Worm (Caenorhabditis elegans): Measurements from ENCODE around the gene lron-5.
A peak's percentile ranks its signal among the peaks of the same experiment; 100 is the strongest.

lron-5 gene

ce11 chrIII:4643262-4643661 is 20.4 kb downstream of the lron-5 start, which contains the start of gene pfas-1:
Gene pfas-1, minus strand, starts transcription at chrIII:4643310.
- TF ChIP-seq tab-1 (GFP tag; IDR thresholded peaks at IDR 0.05) (no peak), flt-1 (GFP tag; IDR thresholded peaks at IDR 0.05) (no peak), med-1 (GFP tag; optimal IDR thresholded peaks at IDR 0.05; ENCODE audit: insufficient read depth) (no peak), T22C8.4 (GFP tag; IDR thresholded peaks at IDR 0.05) (no peak), ztf-29 (GFP tag; IDR thresholded peaks at IDR 0.05) (no peak), klf-2 (GFP tag; conservative IDR thresholded peaks at IDR 0.05) (no peak), ref-1 (GFP tag; conservative IDR thresholded peaks at IDR 0.05) (no peak), ztf-23 (GFP tag; IDR thresholded peaks at IDR 0.05) (no peak)

ce11 chrIII:4646246-4646645 is 23.4 kb downstream of the lron-5 start, which contains the start of gene pqn-29:
Gene pqn-29, minus strand, starts transcription at chrIII:4646346.
- TF ChIP-seq klf-2 (GFP tag; conservative IDR thresholded peaks at IDR 0.05) = no peak
- no peak for TF ChIP-seq tab-1 (GFP tag; IDR thresholded peaks at IDR 0.05)
- TF ChIP-seq med-1 (GFP tag; optimal IDR thresholded peaks at IDR 0.05; ENCODE audit: insufficient read depth) = no peak
- TF ChIP-seq ref-1 (GFP tag; conservative IDR thresholded peaks at IDR 0.05) = no peak
- TF ChIP-seq ztf-23 (GFP tag; IDR thresholded peaks at IDR 0.05) = no peak
- TF ChIP-seq ztf-29 (GFP tag; IDR thresholded peaks at IDR 0.05) = no peak
- TF ChIP-seq T22C8.4 (GFP tag; IDR thresholded peaks at IDR 0.05) = no peak
- no peak for TF ChIP-seq cog-1 (tag; optimal IDR thresholded peaks at IDR 0.05)
- TF ChIP-seq flt-1 (GFP tag; IDR thresholded peaks at IDR 0.05) = no peak

ce11 chrIII:4647341-4647740 is 24.5 kb downstream of the lron-5 start:
- no peak for TF ChIP-seq flt-1 (GFP tag; IDR thresholded peaks at IDR 0.05)
- TF ChIP-seq T22C8.4 (GFP tag; IDR thresholded peaks at IDR 0.05) = no peak
- no peak for TF ChIP-seq med-1 (GFP tag; optimal IDR thresholded peaks at IDR 0.05; ENCODE audit: insufficient read depth)
- no peak for TF ChIP-seq ref-1 (GFP tag; conservative IDR thresholded peaks at IDR 0.05)
- no peak for TF ChIP-seq klf-2 (GFP tag; conservative IDR thresholded peaks at IDR 0.05)
- TF ChIP-seq tab-1 (GFP tag; IDR thresholded peaks at IDR 0.05) = no peak
- no peak for TF ChIP-seq cog-1 (tag; optimal IDR thresholded peaks at IDR 0.05)
- no peak for TF ChIP-seq ztf-29 (GFP tag; IDR thresholded peaks at IDR 0.05)
- TF ChIP-seq ztf-23 (GFP tag; IDR thresholded peaks at IDR 0.05) = no peak

ce11 chrIII:4647878-4648277 is 25.0 kb downstream of the lron-5 start, which contains the start of gene T23F11.6:
Gene T23F11.6, minus strand, starts transcription at chrIII:4647922.
- TF ChIP-seq ref-1 (GFP tag; conservative IDR thresholded peaks at IDR 0.05) (no peak), ztf-29 (GFP tag; IDR thresholded peaks at IDR 0.05) (no peak), klf-2 (GFP tag; conservative IDR thresholded peaks at IDR 0.05) (no peak)

ce11 chrIII:4649363-4649768 is 26.5 kb downstream of the lron-5 start:
- no peak for TF ChIP-seq tab-1 (GFP tag; IDR thresholded peaks at IDR 0.05)
- no peak for TF ChIP-seq ztf-29 (GFP tag; IDR thresholded peaks at IDR 0.05)
- no peak for TF ChIP-seq klf-2 (GFP tag; conservative IDR thresholded peaks at IDR 0.05)
- no peak for TF ChIP-seq flt-1 (GFP tag; IDR thresholded peaks at IDR 0.05)
- TF ChIP-seq med-1 (GFP tag; optimal IDR thresholded peaks at IDR 0.05; ENCODE audit: insufficient read depth) = no peak
- no peak for TF ChIP-seq ref-1 (GFP tag; conservative IDR thresholded peaks at IDR 0.05)
- peak; percentile 93 for TF ChIP-seq T22C8.4 (GFP tag; IDR thresholded peaks at IDR 0.05)
- TF ChIP-seq cog-1 (tag; optimal IDR thresholded peaks at IDR 0.05) = peak; percentile 83
- 0 out of 2 replicates have a peak, but pooled peaks have one; percentile 26 for TF ChIP-seq ztf-23 (GFP tag; IDR thresholded peaks at IDR 0.05)

ce11 chrIII:4649811-4650544 is 27.1 kb downstream of the lron-5 start, which contains the start of gene ppm-2:
Gene ppm-2, plus strand, starts transcription at chrIII:4650494.
- TF ChIP-seq tab-1 (GFP tag; IDR thresholded peaks at IDR 0.05) = no peak

ce11 chrIII:4653374-4653773 is 30.5 kb downstream of the lron-5 start:
- TF ChIP-seq klf-2 (GFP tag; conservative IDR thresholded peaks at IDR 0.05) = no peak
- no peak for TF ChIP-seq flt-1 (GFP tag; IDR thresholded peaks at IDR 0.05)
- TF ChIP-seq ref-1 (GFP tag; conservative IDR thresholded peaks at IDR 0.05) = no peak
- TF ChIP-seq ztf-29 (GFP tag; IDR thresholded peaks at IDR 0.05) = no peak
- TF ChIP-seq tab-1 (GFP tag; IDR thresholded peaks at IDR 0.05) = no peak
- no peak for TF ChIP-seq T22C8.4 (GFP tag; IDR thresholded peaks at IDR 0.05)
- no peak for TF ChIP-seq med-1 (GFP tag; optimal IDR thresholded peaks at IDR 0.05; ENCODE audit: insufficient read depth)
- TF ChIP-seq cog-1 (tag; optimal IDR thresholded peaks at IDR 0.05) = no peak

- TF ChIP-seq med-1 (GFP tag; optimal IDR thresholded peaks at IDR 0.05; ENCODE audit: insufficient read depth) (no peak), cog-1 (tag; optimal IDR thresholded peaks at IDR 0.05) (no peak), tab-1 (GFP tag; IDR thresholded peaks at IDR 0.05) (no peak), ztf-23 (GFP tag; IDR thresholded peaks at IDR 0.05) (no peak), flt-1 (GFP tag; IDR thresholded peaks at IDR 0.05) (no peak), ref-1 (GFP tag; conservative IDR thresholded peaks at IDR 0.05) (no peak), T22C8.4 (GFP tag; IDR thresholded peaks at IDR 0.05) (no peak), klf-2 (GFP tag; conservative IDR thresholded peaks at IDR 0.05) (no peak), ztf-29 (GFP tag; IDR thresholded peaks at IDR 0.05) (no peak)
Measured at ce11 chrIII:4653912-4654311, 31.1 kb downstream of the lron-5 start.

- TF ChIP-seq klf-2 (GFP tag; conservative IDR thresholded peaks at IDR 0.05) = no peak
Measured at ce11 chrIII:4655402-4655801, 32.6 kb downstream of the lron-5 start, which contains the start of gene T23F11.2. Gene T23F11.2, minus strand, starts transcription at chrIII:4655502.

- TF ChIP-seq ztf-23 (GFP tag; IDR thresholded peaks at IDR 0.05) (0 out of 2 replicates have a peak, but pooled peaks have one; percentile 22), T22C8.4 (GFP tag; IDR thresholded peaks at IDR 0.05) (no peak)
Measured at ce11 chrIII:4656415-4656814, 33.6 kb downstream of the lron-5 start.
